Worm (Caenorhabditis elegans): ENCODE measurements around the gene clp-1.

Gene clp-1

DNA sequence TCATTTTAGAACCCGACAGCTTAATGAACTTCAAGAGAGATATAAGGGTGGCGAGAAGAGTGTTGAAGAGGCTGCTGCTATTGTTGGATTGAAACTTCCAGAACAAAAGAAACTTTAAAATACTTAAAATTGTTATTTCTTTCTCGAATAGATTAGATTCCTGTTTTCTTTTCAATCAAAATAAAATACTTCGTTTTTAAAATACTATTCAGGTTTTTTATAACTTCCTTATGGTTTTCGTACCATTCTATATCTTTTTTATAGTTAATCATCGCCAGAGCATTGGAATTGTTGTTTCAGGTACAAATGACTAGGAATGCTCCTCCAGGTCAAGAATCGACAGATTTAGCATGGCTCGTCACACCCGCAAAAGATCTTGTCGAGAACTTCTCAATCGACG lies 38.3 kb upstream of the clp-1 start, which contains the start of gene kle-2:
Gene kle-2, plus strand, starts transcription at position 301 of the 400 bp plus-strand sequence.
- TF ChIP-seq akir-1 (GFP tag; optimal IDR thresholded peaks at IDR 0.05) (no peak), C17E4.6 (GFP tag; IDR thresholded peaks at IDR 0.05) (no peak), C06A6.2 (GFP tag; conservative IDR thresholded peaks at IDR 0.05) (no peak), K11D2.4 (GFP tag; IDR thresholded peaks at IDR 0.05) (no peak), lin-26 (GFP tag; IDR thresholded peaks at IDR 0.05) (no peak), madf-8 (GFP tag; conservative IDR thresholded peaks at IDR 0.05) (no peak)

DNA sequence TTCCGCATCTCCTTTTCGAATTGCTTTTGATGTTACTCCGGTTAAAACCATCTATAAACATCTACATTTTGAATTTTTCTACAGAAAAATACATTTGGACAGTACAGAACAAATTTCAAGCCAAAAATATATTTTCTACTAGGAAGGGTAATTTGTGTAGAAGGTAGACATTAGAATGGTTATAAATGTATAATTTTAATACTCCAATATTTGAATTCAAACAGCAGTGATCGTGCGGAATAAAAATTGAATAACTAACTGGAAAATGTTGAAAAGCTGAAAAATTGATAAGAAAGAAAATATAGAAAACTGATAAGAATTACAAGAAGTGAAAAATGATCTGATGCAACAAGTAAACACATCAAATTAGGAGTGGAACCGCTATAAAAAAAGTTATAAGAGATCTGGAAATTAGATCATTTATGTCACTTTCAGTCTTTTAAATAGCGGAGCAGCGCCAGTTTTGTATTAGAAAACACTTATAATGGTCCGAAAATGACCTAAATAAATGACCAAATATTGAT lies 32.7 kb upstream of the clp-1 start, which contains the start of gene gsto-1:
Gene gsto-1, minus strand, starts transcription at position 51 of the 524 bp plus-strand sequence.
- TF ChIP-seq fkh-3 (tag; optimal IDR thresholded peaks at IDR 0.05): no peak
- peak; percentile 19 for TF ChIP-seq nhr-80 (tag; optimal IDR thresholded peaks at IDR 0.05)

DNA sequence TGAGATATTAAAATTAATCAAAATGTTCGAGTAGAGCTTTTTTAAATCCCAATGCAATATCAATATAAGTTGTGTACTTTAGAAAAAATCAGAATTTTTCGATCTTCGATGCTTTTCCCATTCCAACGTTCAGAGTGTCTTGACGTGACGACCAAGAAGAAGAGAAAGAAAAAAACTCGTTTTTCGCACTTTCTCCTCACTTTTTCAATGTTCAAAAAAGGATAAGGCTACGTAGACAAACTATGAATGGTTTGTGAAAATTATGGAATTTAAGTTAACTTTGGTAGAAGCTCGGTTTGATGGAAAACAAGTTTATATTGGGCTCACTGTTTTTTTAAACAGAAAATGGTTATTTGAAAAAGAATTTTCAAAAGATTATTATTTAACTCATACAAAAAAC lies 32.1 kb upstream of the clp-1 start:
- TF ChIP-seq die-1 (tag; optimal IDR thresholded peaks at IDR 0.05): no peak
- TF ChIP-seq B0035.1 (tag; optimal IDR thresholded peaks at IDR 0.05): no peak
- no peak for TF ChIP-seq Y53F4B.3 (GFP tag; IDR thresholded peaks at IDR 0.05)
- TF ChIP-seq nfya-2 (GFP tag; IDR thresholded peaks at IDR 0.05): no peak
- TF ChIP-seq mes-4 (tag; optimal IDR thresholded peaks at IDR 0.05): no peak
- TF ChIP-seq zim-3 (tag; optimal IDR thresholded peaks at IDR 0.05): no peak
- no peak for TF ChIP-seq efl-1 (GFP tag; optimal IDR thresholded peaks at IDR 0.05)
- TF ChIP-seq fkh-3 (tag; optimal IDR thresholded peaks at IDR 0.05): no peak

DNA sequence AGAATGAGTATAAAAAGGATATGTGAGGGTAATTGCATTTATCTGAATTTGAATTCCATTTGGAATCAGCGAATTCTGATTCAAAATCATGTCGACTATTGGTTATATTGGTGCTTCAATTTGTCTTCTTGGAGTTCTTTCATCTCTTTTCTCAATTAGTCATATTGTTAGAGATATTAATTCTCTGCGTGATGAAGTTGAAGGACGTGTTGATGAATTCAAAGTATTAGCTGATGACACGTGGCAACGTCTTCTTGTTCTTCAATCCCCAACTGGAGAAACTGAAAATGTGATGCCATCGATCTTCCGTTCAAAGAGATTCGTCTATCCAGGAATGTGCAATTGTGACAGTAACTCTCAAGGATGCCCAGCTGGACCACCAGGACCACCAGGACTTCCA lies 31.0 kb upstream of the clp-1 start, which contains the start of gene col-90:
Gene col-90, plus strand, starts transcription at position 37 of the 400 bp plus-strand sequence.
- no peak for TF ChIP-seq F55B11.4 (tag; optimal IDR thresholded peaks at IDR 0.05; ENCODE audit: borderline replicate concordance, insufficient read depth)
- no peak for TF ChIP-seq B0035.1 (tag; optimal IDR thresholded peaks at IDR 0.05)
- TF ChIP-seq ztf-22 (GFP tag; optimal IDR thresholded peaks at IDR 0.05): no peak
- no peak for TF ChIP-seq mcd-1 (GFP tag; IDR thresholded peaks at IDR 0.05)
- TF ChIP-seq F52B5.7 (tag; optimal IDR thresholded peaks at IDR 0.05): no peak
- TF ChIP-seq tbx-9 (tag; optimal IDR thresholded peaks at IDR 0.05; ENCODE audit: borderline replicate concordance): no peak
- no peak for TF ChIP-seq hrde-1 (tag; optimal IDR thresholded peaks at IDR 0.05; ENCODE audit: borderline replicate concordance)
- TF ChIP-seq bed-2 (GFP tag; IDR thresholded peaks at IDR 0.05): no peak
- no peak for TF ChIP-seq aptf-2 (GFP tag; conservative IDR thresholded peaks at IDR 0.05)
- TF ChIP-seq F57A8.1 (GFP tag; optimal IDR thresholded peaks at IDR 0.05): no peak
- TF ChIP-seq ama-1 (optimal IDR thresholded peaks at IDR 0.05): no peak
- TF ChIP-seq ama-1 (GFP tag; optimal IDR thresholded peaks at IDR 0.05): no peak
- TF ChIP-seq madf-6 (GFP tag; IDR thresholded peaks at IDR 0.05): no peak
- no peak for TF ChIP-seq hlh-26 (GFP tag; conservative IDR thresholded peaks at IDR 0.05)
- TF ChIP-seq egl-44 (GFP tag; IDR thresholded peaks at IDR 0.05): no peak

DNA sequence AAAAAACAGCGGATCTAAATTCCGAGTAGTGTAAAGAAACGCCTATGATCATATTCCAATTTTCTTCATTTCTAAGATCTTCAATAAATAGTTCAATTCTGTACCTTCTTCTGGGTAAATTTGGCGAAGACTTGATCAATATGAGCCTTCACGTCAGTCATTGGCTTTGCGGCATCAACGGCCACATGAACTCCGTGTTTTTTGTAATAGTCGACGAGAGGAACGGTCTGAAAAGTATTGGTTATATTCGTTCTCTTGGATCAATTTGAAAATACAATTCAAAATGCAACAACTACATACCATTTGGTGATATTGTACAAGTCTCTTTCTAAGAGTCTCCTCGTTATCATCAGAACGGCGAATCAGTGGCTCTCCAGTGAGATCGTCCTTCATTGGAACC lies 29.3 kb upstream of the clp-1 start:
- TF ChIP-seq rpc-1 (optimal IDR thresholded peaks at IDR 0.05) (no peak), rpc-1 (tag; optimal IDR thresholded peaks at IDR 0.05) (no peak), snpc-1.1 (tag; optimal IDR thresholded peaks at IDR 0.05; ENCODE audit: insufficient read depth) (no peak), ztf-22 (GFP tag; optimal IDR thresholded peaks at IDR 0.05) (no peak)
